Fruit fly (Drosophila melanogaster): ENCODE measurements around the gene RecQ4.

Gene RecQ4

DNA sequence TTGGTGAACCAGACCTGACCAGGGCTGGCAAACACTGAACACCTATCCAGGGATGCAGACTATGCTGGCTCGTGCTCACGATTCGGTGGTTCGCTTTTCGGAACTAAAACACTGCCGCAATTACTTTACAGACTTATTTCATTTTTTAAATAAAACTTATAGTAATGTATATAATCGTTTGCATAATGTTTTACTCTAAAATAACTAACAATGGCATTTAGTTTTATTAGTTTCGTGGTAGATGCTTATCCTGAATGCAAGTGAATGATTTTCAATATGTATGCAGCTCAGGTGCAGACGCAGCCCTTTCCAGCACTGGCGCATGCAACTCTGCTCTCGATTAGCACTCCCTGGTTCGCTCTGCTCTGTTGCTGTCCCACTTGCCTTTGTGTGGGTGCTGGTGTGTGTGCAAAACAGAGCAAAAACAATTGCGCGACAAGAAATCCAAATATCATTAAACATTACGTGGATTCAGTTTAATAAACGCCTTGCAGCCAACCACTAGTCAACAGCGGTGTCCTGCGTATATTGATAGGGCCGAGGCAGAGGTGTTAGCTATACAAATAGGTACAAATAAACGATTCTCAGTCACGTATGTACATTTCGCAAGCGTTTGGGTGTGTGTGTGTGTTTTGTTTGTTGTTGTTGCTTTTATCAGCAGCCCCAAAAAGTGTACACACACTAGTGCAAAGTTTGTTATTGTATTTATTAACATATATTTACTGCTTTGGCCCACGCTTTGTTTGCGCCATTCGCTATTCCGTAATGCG lies 11.0 kb upstream of the RecQ4 start, which contains the start of the genes ERR and Atg18a (continued):
- TF ChIP-seq trem (tag; optimal IDR thresholded peaks at IDR 0.05), result peak; percentile 83
- no peak for TF ChIP-seq dati (GFP tag; IDR thresholded peaks at IDR 0.05)
- TF ChIP-seq stc (GFP tag; IDR thresholded peaks at IDR 0.05), result peak; percentile 40; the same call in 1 of the 2 replicates
- TF ChIP-seq sc (optimal IDR thresholded peaks at IDR 0.05), result no peak
- TF ChIP-seq sc (GFP tag; optimal IDR thresholded peaks at IDR 0.05), result peak; percentile 56
- TF ChIP-seq CG31365 (tag; optimal IDR thresholded peaks at IDR 0.05), result peak; percentile 0
- TF ChIP-seq Ptx1 (GFP tag; IDR thresholded peaks at IDR 0.05), result peak; percentile 92
- no peak for TF ChIP-seq lov (optimal IDR thresholded peaks at IDR 0.05)
- no peak for TF ChIP-seq lov (GFP tag; IDR thresholded peaks at IDR 0.05)
- TF ChIP-seq CG7786 (GFP tag; optimal IDR thresholded peaks at IDR 0.05), result peak; percentile 83
- peak; percentile 82 for TF ChIP-seq az2 (GFP tag; optimal IDR thresholded peaks at IDR 0.05)
- TF ChIP-seq CG11696 (GFP tag; IDR thresholded peaks at IDR 0.05), result 0 out of 2 replicates have a peak, but pooled peaks have one; percentile 13
- TF ChIP-seq CG14014 (GFP tag; IDR thresholded peaks at IDR 0.05), result peak; percentile 85
- peak; percentile 61 for TF ChIP-seq Dip2 (GFP tag; IDR thresholded peaks at IDR 0.05)
- peak in 1 of 2 experiments; percentile 67 for TF ChIP-seq insv (GFP tag; optimal IDR thresholded peaks at IDR 0.05)
- peak; percentile 44 for TF ChIP-seq Six4 (GFP tag; optimal IDR thresholded peaks at IDR 0.05)
- TF ChIP-seq pzg (GFP tag; optimal IDR thresholded peaks at IDR 0.05), result peak; percentile 88
- peak; percentile 45; the same call in 1 of the 3 replicates for TF ChIP-seq HLH4C (GFP tag; IDR thresholded peaks at IDR 0.05; ENCODE audit: partially characterized antibody)
- peak; percentile 87 for TF ChIP-seq HmgZ (tag; optimal IDR thresholded peaks at IDR 0.05)
- TF ChIP-seq HLH3B (GFP tag; IDR thresholded peaks at IDR 0.05), result peak; percentile 80
- TF ChIP-seq CG8388 (GFP tag; optimal IDR thresholded peaks at IDR 0.05), result peak; percentile 71
- 0 out of 3 replicates have a peak, but pooled peaks have one; percentile 45 for TF ChIP-seq hb (GFP tag; IDR thresholded peaks at IDR 0.05; ENCODE audit: partially characterized antibody)
- TF ChIP-seq Sox100B (GFP tag; optimal IDR thresholded peaks at IDR 0.05), result no peak
- TF ChIP-seq dpn (GFP tag; optimal IDR thresholded peaks at IDR 0.05), result peak; percentile 85 to 88
- TF ChIP-seq en (GFP tag; optimal IDR thresholded peaks at IDR 0.05), result no peak
- TF ChIP-seq CG34376 (GFP tag; optimal IDR thresholded peaks at IDR 0.05), result peak; percentile 57
- no peak for TF ChIP-seq CG11504 (tag; optimal IDR thresholded peaks at IDR 0.05)
- TF ChIP-seq CG1603 (tag; optimal IDR thresholded peaks at IDR 0.05), result peak; percentile 72
- TF ChIP-seq CG32772 (GFP tag; IDR thresholded peaks at IDR 0.05), result peak; percentile 89
- TF ChIP-seq CG10209 (GFP tag; optimal IDR thresholded peaks at IDR 0.05), result peak; percentile 74
- TF ChIP-seq CG7372 (GFP tag; IDR thresholded peaks at IDR 0.05), result peak; percentile 89
- TF ChIP-seq CG15601 (tag; optimal IDR thresholded peaks at IDR 0.05), result peak; percentile 87
- TF ChIP-seq CG11085 (GFP tag; IDR thresholded peaks at IDR 0.05), result peak; percentile 88
- peak; percentile 28 for TF ChIP-seq Deaf1 (tag; optimal IDR thresholded peaks at IDR 0.05)
- peak; percentile 61; the same call in 2 of the 3 replicates for TF ChIP-seq Optix (GFP tag; IDR thresholded peaks at IDR 0.05)
- peak; percentile 74 for TF ChIP-seq dmrt11E (tag; optimal IDR thresholded peaks at IDR 0.05)
- peak; percentile 51 for TF ChIP-seq CG16863 (GFP tag; optimal IDR thresholded peaks at IDR 0.05)
- peak; percentile 88 for TF ChIP-seq Ets97D (GFP tag; optimal IDR thresholded peaks at IDR 0.05)
- peak; percentile 11 for TF ChIP-seq odd (GFP tag; optimal IDR thresholded peaks at IDR 0.05)
- TF ChIP-seq trh (GFP tag; optimal IDR thresholded peaks at IDR 0.05), result peak; percentile 24
- 0 out of 3 replicates have a peak, but pooled peaks have one; percentile 66 for TF ChIP-seq so (GFP tag; IDR thresholded peaks at IDR 0.05)
- TF ChIP-seq br (optimal IDR thresholded peaks at IDR 0.05), result no peak
- TF ChIP-seq fd64A (GFP tag; optimal IDR thresholded peaks at IDR 0.05), result no peak
- TF ChIP-seq CG7987 (GFP tag; optimal IDR thresholded peaks at IDR 0.05), result no peak
- TF ChIP-seq Hmr (GFP tag; optimal IDR thresholded peaks at IDR 0.05), result peak; percentile 89
- TF ChIP-seq CG12391 (tag; optimal IDR thresholded peaks at IDR 0.05), result peak; percentile 91
- TF ChIP-seq CG2120 (GFP tag; optimal IDR thresholded peaks at IDR 0.05), result peak; percentile 93
- TF ChIP-seq onecut (GFP tag; IDR thresholded peaks at IDR 0.05), result peak; percentile 36
- peak; percentile 60 for TF ChIP-seq D19B (GFP tag; optimal IDR thresholded peaks at IDR 0.05)
- TF ChIP-seq ac (GFP tag; optimal IDR thresholded peaks at IDR 0.05), result no peak
